Fruit fly (Drosophila melanogaster) whole organism, embryonic: ENCODE data around the gene wb.

Experiments used
- Atf-2 ChIP-seq: fragments of 200-800 bp; sonication (Bioruptor generic); optimal IDR thresholded peaks from 2 replicates; lab custom pipeline; 2016; ENCODE audit warnings: missing biosample characterization, missing genetic modification characterization
- CG10209 ChIP-seq: fragments of 200-800 bp; sonication (Bioruptor generic); optimal IDR thresholded peaks from 3 replicates; lab custom pipeline; 2017; ENCODE audit warnings: missing biosample characterization, mild to moderate bottlenecking, missing genetic modification characterization, missing genetic modification reagents
- CG11696 ChIP-seq: fragments of 200-800 bp; sonication (Bioruptor generic); IDR thresholded peaks from 2 replicates; pipeline ENCODE4 v1.3.6; 2022; ENCODE audit warnings: missing biosample characterization, missing genetic modification characterization
- CG14667 ChIP-seq: fragments of 200-800 bp; sonication (Bioruptor generic); IDR thresholded peaks from 2 replicates; pipeline ENCODE4 v1.3.6; 2022; ENCODE audit warnings: missing biosample characterization, missing genetic modification characterization
- CG15269 ChIP-seq: fragments of 200-800 bp; sonication (Bioruptor generic); optimal IDR thresholded peaks from 2 replicates; lab custom pipeline; 2018; ENCODE audit warnings: missing biosample characterization, mild to moderate bottlenecking, missing genetic modification characterization, moderate library complexity
- CG15696 ChIP-seq: fragments of 200-800 bp; sonication (Bioruptor generic); optimal IDR thresholded peaks from 2 replicates; lab custom pipeline; 2019; ENCODE audit warnings: missing biosample characterization, mild to moderate bottlenecking, missing genetic modification characterization, moderate library complexity
- CG16779 ChIP-seq: fragments of 200-800 bp; sonication (Bioruptor generic); IDR thresholded peaks from 2 replicates; pipeline ENCODE4 v1.3.6; 2022; ENCODE audit warnings: missing biosample characterization, missing genetic modification characterization
- CG17328 ChIP-seq: fragments of 200-800 bp; sonication (Bioruptor generic); IDR thresholded peaks from 2 replicates; pipeline ENCODE4 v1.3.6; 2022; ENCODE audit warnings: missing biosample characterization, missing genetic modification characterization
- CG1792 ChIP-seq: fragments of 200-800 bp; sonication (Bioruptor generic); optimal IDR thresholded peaks from 2 replicates; lab custom pipeline; 2016; ENCODE audit warnings: missing biosample characterization, missing genetic modification characterization
- CG33557 ChIP-seq: fragments of 200-800 bp; sonication (Bioruptor generic); optimal IDR thresholded peaks from 2 replicates; lab custom pipeline; 2019; ENCODE audit warnings: missing biosample characterization, mild to moderate bottlenecking, missing genetic modification characterization, moderate library complexity
- CG4404 ChIP-seq: fragments of 200-800 bp; sonication (Bioruptor generic); IDR thresholded peaks from 2 replicates; pipeline ENCODE4 v1.3.6; 2022; ENCODE audit warnings: missing biosample characterization, missing genetic modification characterization
- CG5180 ChIP-seq: fragments of 200-800 bp; sonication (Bioruptor generic); optimal IDR thresholded peaks from 3 replicates; lab custom pipeline; 2017; ENCODE audit warnings: missing biosample characterization, missing genetic modification characterization, mild to moderate bottlenecking, moderate library complexity, missing genetic modification reagents
- CG6175 ChIP-seq: fragments of 200-800 bp; sonication (Bioruptor generic); IDR thresholded peaks from 3 replicates; pipeline ENCODE4 v1.3.6; 2022; ENCODE audit warnings: missing biosample characterization, missing genetic modification characterization
- CG6654 ChIP-seq: fragments of 200-800 bp; sonication (Bioruptor generic); optimal IDR thresholded peaks from 2 replicates; lab custom pipeline; 2017; ENCODE audit warnings: missing biosample characterization, mild to moderate bottlenecking, missing genetic modification characterization
- CG8281 ChIP-seq: fragments of 200-800 bp; sonication (Bioruptor generic); optimal IDR thresholded peaks from 2 replicates; lab custom pipeline; 2018; ENCODE audit warnings: missing biosample characterization, mild to moderate bottlenecking, missing genetic modification characterization, moderate library complexity
- CG8290 ChIP-seq, 3 experiments: fragments of 200-800 bp; sonication (Bioruptor generic); optimal IDR thresholded peaks; 2 replicates each; lab custom pipeline; 2016 to 2019; ENCODE audit warnings: missing biosample characterization in 3 of 3, missing genetic modification characterization in 3 of 3, mild to moderate bottlenecking in 2 of 3, moderate library complexity in 1 of 3
- Camta ChIP-seq: fragments of 200-800 bp; sonication (Bioruptor generic); optimal IDR thresholded peaks from 2 replicates; lab custom pipeline; 2016; ENCODE audit warnings: missing biosample characterization, missing genetic modification characterization
- Dbx ChIP-seq: fragments of 200-800 bp; sonication (Bioruptor generic); IDR thresholded peaks from 3 replicates; pipeline ENCODE4 v1.3.6; 2022; ENCODE audit warnings: missing biosample characterization, missing genetic modification characterization
- Kr ChIP-seq: fragments of 200-800 bp; sonication (Bioruptor generic); optimal IDR thresholded peaks from 2 replicates; lab custom pipeline; 2017; ENCODE audit warnings: missing biosample characterization, mild to moderate bottlenecking, missing genetic modification characterization
- Ravus ChIP-seq: fragments of 200-800 bp; sonication (Bioruptor generic); IDR thresholded peaks from 2 replicates; pipeline ENCODE4 v1.3.6; 2022; ENCODE audit warnings: missing biosample characterization, missing genetic modification characterization
- Stat92E ChIP-seq, 3 experiments: fragments of >200 bp in 2 of 3; fragments of 200-800 bp in 1 of 3; sonication (Bioruptor generic) in 1 of 3; optimal IDR thresholded peaks; 2 replicates each; lab custom pipeline; 2017 to 2019; ENCODE audit warnings: missing biosample characterization in 3 of 3, missing genetic modification characterization in 3 of 3, mild to moderate bottlenecking in 1 of 3, moderate library complexity in 1 of 3
- Xbp1 ChIP-seq: fragments of 200-800 bp; sonication (Bioruptor generic); optimal IDR thresholded peaks from 3 replicates; lab custom pipeline; 2016; ENCODE audit warnings: missing biosample characterization, mild to moderate bottlenecking, missing genetic modification characterization
- Xrp1 ChIP-seq: fragments of 200-800 bp; sonication (Bioruptor generic); IDR thresholded peaks from 2 replicates; pipeline ENCODE4 v1.3.6; 2022; ENCODE audit warnings: missing biosample characterization, missing genetic modification characterization
- cad ChIP-seq: fragments of >200 bp; optimal IDR thresholded peaks from 2 replicates; lab custom pipeline; 2017; ENCODE audit warnings: missing biosample characterization, missing genetic modification characterization
- crp ChIP-seq, 2 experiments: fragments of 200-800 bp; sonication (Bioruptor generic); optimal IDR thresholded peaks; 2 replicates in 1 of 2; 3 replicates in 1 of 2; lab custom pipeline; 2017; ENCODE audit warnings: missing biosample characterization in 2 of 2, missing genetic modification characterization in 2 of 2, mild to moderate bottlenecking in 1 of 2, moderate library complexity in 1 of 2
- dm ChIP-seq: fragments of 200-800 bp; sonication (Bioruptor generic); optimal IDR thresholded peaks from 3 replicates; lab custom pipeline; 2016; ENCODE audit warnings: missing biosample characterization, missing genetic modification characterization
- en ChIP-seq: fragments of 200-800 bp; sonication (Bioruptor generic); optimal IDR thresholded peaks from 2 replicates; lab custom pipeline; 2016; ENCODE audit warnings: missing biosample characterization, missing genetic modification characterization
- esg ChIP-seq: fragments of 200-800 bp; sonication (Bioruptor generic); conservative IDR thresholded peaks from 2 replicates; pipeline ENCODE4 v1.3.6; 2022; ENCODE audit warnings: missing biosample characterization, missing genetic modification characterization
- gce ChIP-seq: fragments of 200-800 bp; sonication (Bioruptor generic); IDR thresholded peaks from 3 replicates; pipeline ENCODE4 v1.3.6; 2022; ENCODE audit warnings: missing biosample characterization, missing genetic modification characterization
- gsb-n ChIP-seq: fragments of 200-800 bp; sonication (Bioruptor generic); optimal IDR thresholded peaks from 3 replicates; lab custom pipeline; 2018; ENCODE audit warnings: missing biosample characterization, mild to moderate bottlenecking, missing genetic modification characterization
- ken ChIP-seq: fragments of 200-800 bp; sonication (Bioruptor generic); IDR thresholded peaks from 3 replicates; pipeline ENCODE4 v1.3.6; 2022; ENCODE audit warnings: missing biosample characterization, missing genetic modification characterization
- kni ChIP-seq: fragments of 200-800 bp; sonication (Bioruptor generic); optimal IDR thresholded peaks from 3 replicates; lab custom pipeline; 2017; ENCODE audit warnings: mild to moderate bottlenecking, missing biosample characterization, missing genetic modification reagents, missing genetic modification characterization
- lab ChIP-seq: fragments of 200-800 bp; sonication (Bioruptor generic); optimal IDR thresholded peaks from 3 replicates; lab custom pipeline; 2017; ENCODE audit warnings: missing biosample characterization, missing genetic modification characterization, mild to moderate bottlenecking, moderate library complexity, missing genetic modification reagents
- p53 ChIP-seq: fragments of 200-800 bp; sonication (Bioruptor generic); optimal IDR thresholded peaks from 2 replicates; lab custom pipeline; 2016; ENCODE audit warnings: missing biosample characterization, missing genetic modification characterization
- pum ChIP-seq: fragments of 200-800 bp; sonication (Bioruptor generic); optimal IDR thresholded peaks from 2 replicates; lab custom pipeline; 2016; ENCODE audit warnings: missing biosample characterization, missing genetic modification characterization
- sens ChIP-seq: fragments of 200-800 bp; sonication (Bioruptor generic); peaks from one replicate; lab custom pipeline; 2016; ENCODE audit warnings: missing biosample characterization, missing genetic modification characterization
- so ChIP-seq: fragments of 200-800 bp; sonication (Bioruptor generic); IDR thresholded peaks from 3 replicates; pipeline ENCODE4 v1.3.6; 2022; ENCODE audit warnings: missing biosample characterization, missing genetic modification characterization
- stwl ChIP-seq: fragments of 200-800 bp; sonication (Bioruptor generic); optimal IDR thresholded peaks from 3 replicates; lab custom pipeline; 2018; ENCODE audit warnings: missing biosample characterization, mild to moderate bottlenecking, missing genetic modification characterization, moderate library complexity
- tgo ChIP-seq: fragments of 200-800 bp; sonication (Bioruptor generic); IDR thresholded peaks from 3 replicates; pipeline ENCODE4 v1.3.6; 2022; ENCODE audit warnings: missing biosample characterization, missing genetic modification characterization
- tin ChIP-seq: fragments of 200-800 bp; sonication (Bioruptor generic); optimal IDR thresholded peaks from 3 replicates; lab custom pipeline; 2016; ENCODE audit warnings: missing biosample characterization, missing genetic modification characterization
- twi ChIP-seq: fragments of 200-800 bp; optimal IDR thresholded peaks from 2 replicates; lab custom pipeline; 2019; ENCODE audit warnings: missing biosample characterization, mild to moderate bottlenecking, missing genetic modification characterization, moderate library complexity
- vfl ChIP-seq: fragments of 200-800 bp; sonication (Bioruptor generic); optimal IDR thresholded peaks from 2 replicates; lab custom pipeline; 2016; ENCODE audit warnings: missing biosample characterization, missing genetic modification characterization

The wb gene

dm6 chr2L:14271424-14271823 lies 8.6 kb downstream of the wb start (continued):
- TF ChIP-seq CG4404 = no peak
- no peak for TF ChIP-seq esg (GFP tag; lab: Robert Waterston, UW)
- peak; percentile 69 for TF ChIP-seq CG15269
- TF ChIP-seq Xbp1 (GFP tag; lab: Kevin White, UChicago) = no peak
- TF ChIP-seq vfl (GFP tag; lab: Kevin White, UChicago) = no peak
- peak; percentile 48 for TF ChIP-seq sens (GFP tag; lab: Kevin White, UChicago)

- TF ChIP-seq CG15696 (tag; lab: Kevin White, UChicago) (peak; percentile 6), CG33557 (GFP tag; lab: Kevin White, UChicago) (peak; percentile 34), Xrp1 (GFP tag; lab: Robert Waterston, UW) (peak; percentile 24; the same call in 1 of the 2 replicates), so (GFP tag; lab: Robert Waterston, UW) (no peak), twi (no peak), sens (GFP tag; lab: Kevin White, UChicago) (peak; percentile 5), CG16779 (no peak), Stat92E (GFP tag; optimal IDR thresholded peaks at IDR 0.05; lab: Kevin White, UChicago) (peak in 1 of 3 experiments; percentile 85), gsb-n (tag; lab: Kevin White, UChicago) (peak; percentile 17), tgo (GFP tag; lab: Robert Waterston, UW) (no peak), lab (GFP tag; lab: Kevin White, UChicago) (no peak), CG15269 (no peak), Camta (GFP tag; lab: Kevin White, UChicago) (no peak), Kr (GFP tag; lab: Kevin White, UChicago) (peak; percentile 72), CG5180 (no peak), CG1792 (GFP tag; lab: Kevin White, UChicago) (no peak), kni (GFP tag; lab: Kevin White, UChicago) (peak; percentile 22)
- TF ChIP-seq, all 482 proteins: peak for 8
Measured at dm6 chr2L:14273540-14273939, 10.7 kb downstream of the wb start.

dm6 chr2L:14274521-14274920 lies 11.7 kb downstream of the wb start, which contains the start of gene CG32971:
Gene CG32971 (plus strand): TSS chr2L:14274821.
- no peak for TF ChIP-seq CG6175
- TF ChIP-seq CG17328 (GFP tag; lab: Robert Waterston, UW) = no peak
- TF ChIP-seq CG8290 (GFP tag; optimal IDR thresholded peaks at IDR 0.05; lab: Kevin White, UChicago) = no peak
- TF ChIP-seq CG8290 (tag; optimal IDR thresholded peaks at IDR 0.05; lab: Kevin White, UChicago) = no peak
- peak; percentile 67 for TF ChIP-seq stwl (tag; lab: Kevin White, UChicago)

dm6 chr2L:14280772-14281171 lies 17.9 kb downstream of the wb start:
- TF ChIP-seq dm (GFP tag; lab: Kevin White, UChicago) = no peak
- no peak for TF ChIP-seq Dbx (GFP tag; lab: Robert Waterston, UW)
- TF ChIP-seq CG6654 = peak; percentile 85
- no peak for TF ChIP-seq Atf-2 (GFP tag; lab: Kevin White, UChicago)
- peak; percentile 1 for TF ChIP-seq cad
- TF ChIP-seq CG14667 (GFP tag; lab: Robert Waterston, UW) = no peak
- no peak for TF ChIP-seq pum (GFP tag; lab: Kevin White, UChicago)
- peak; percentile 56 for TF ChIP-seq CG8281 (tag; lab: Kevin White, UChicago)
- no peak for TF ChIP-seq tin
- TF ChIP-seq gce = no peak
- TF ChIP-seq Ravus (GFP tag; lab: Robert Waterston, UW) = no peak
- no peak for TF ChIP-seq CG11696
- no peak for TF ChIP-seq en (GFP tag; lab: Kevin White, UChicago)
- no peak for TF ChIP-seq ken (GFP tag; lab: Robert Waterston, UW)
- TF ChIP-seq CG10209 (GFP tag; lab: Kevin White, UChicago) = peak; percentile 2
- TF ChIP-seq p53 (GFP tag; lab: Kevin White, UChicago) = no peak
- TF ChIP-seq crp (GFP tag; optimal IDR thresholded peaks at IDR 0.05; lab: Kevin White, UChicago) = no peak
